Worm (Caenorhabditis elegans) whole organism, mixed stage, embryonic: ENCODE results near the gene dot-1.4.

Experiments
- M03D4.4 ChIP-seq: sonication (generic microtip); optimal IDR thresholded peaks from 2 replicates; lab custom pipeline; 2017; ENCODE audit warnings: mild to moderate bottlenecking, missing genetic modification characterization, missing compliant biosample characterization
- bed-3 ChIP-seq: fragments of 200-800 bp; sonication (Bioruptor generic); optimal IDR thresholded peaks from 3 replicates; lab custom pipeline; 2018; ENCODE audit warnings: mild to moderate bottlenecking, missing genetic modification characterization, moderate library complexity, missing compliant biosample characterization
- blmp-1 ChIP-seq: fragments of 150-350 bp; optimal IDR thresholded peaks from 2 replicates; lab custom pipeline; 2014; ENCODE audit warnings: missing biosample characterization, missing genetic modification characterization
- ceh-39 ChIP-seq: fragments of 150-350 bp; optimal IDR thresholded peaks from 2 replicates; lab custom pipeline; 2014; ENCODE audit warnings: missing biosample characterization, missing genetic modification characterization
- ceh-83 ChIP-seq: fragments of 200-800 bp; sonication (Bioruptor generic); optimal IDR thresholded peaks from 2 replicates; lab custom pipeline; 2018; ENCODE audit warnings: mild to moderate bottlenecking, missing genetic modification characterization, missing compliant biosample characterization
- drap-1 ChIP-seq: fragments of 200-800 bp; sonication (Bioruptor generic); optimal IDR thresholded peaks from 3 replicates; lab custom pipeline; 2018; ENCODE audit warnings: mild to moderate bottlenecking, missing genetic modification characterization, missing compliant biosample characterization
- elt-1 ChIP-seq: sonication (generic microtip); optimal IDR thresholded peaks from 2 replicates; lab custom pipeline; 2017; ENCODE audit warnings: missing genetic modification characterization, mild to moderate bottlenecking, missing compliant biosample characterization, antibody characterized with exemption, moderate library complexity, borderline replicate concordance; ENCODE audit not compliant: insufficient read depth
- flh-1 ChIP-seq: fragments of 200-800 bp; sonication (Bioruptor generic); optimal IDR thresholded peaks from 2 replicates; lab custom pipeline; 2018; ENCODE audit warnings: mild to moderate bottlenecking, missing genetic modification characterization, moderate library complexity, missing compliant biosample characterization
- ham-2 ChIP-seq: fragments of 200-800 bp; sonication (Bioruptor generic); optimal IDR thresholded peaks from 2 replicates; lab custom pipeline; 2018; ENCODE audit warnings: mild to moderate bottlenecking, missing genetic modification characterization, missing compliant biosample characterization
- hlh-1 ChIP-seq: fragments of 150-350 bp; optimal IDR thresholded peaks from 2 replicates; lab custom pipeline; 2014; ENCODE audit warnings: missing biosample characterization, missing genetic modification reagents, missing genetic modification characterization
- lin-32 ChIP-seq: fragments of 200-800 bp; sonication (Bioruptor generic); optimal IDR thresholded peaks from 2 replicates; lab custom pipeline; 2018; ENCODE audit warnings: mild to moderate bottlenecking, missing genetic modification characterization, missing compliant biosample characterization
- lsy-2 ChIP-seq: fragments of 150-350 bp; optimal IDR thresholded peaks from 2 replicates; lab custom pipeline; 2014; ENCODE audit warnings: missing biosample characterization, missing genetic modification characterization
- mab-5 ChIP-seq: fragments of 150-350 bp; optimal IDR thresholded peaks from 2 replicates; lab custom pipeline; 2014; ENCODE audit warnings: missing biosample characterization, missing genetic modification characterization
- mep-1 ChIP-seq: fragments of 150-350 bp; optimal IDR thresholded peaks from 2 replicates; lab custom pipeline; 2017; ENCODE audit warnings: missing biosample characterization, missing genetic modification reagents, missing genetic modification characterization, inconsistent platforms
- mls-2 ChIP-seq: sonication (generic microtip); optimal IDR thresholded peaks from 2 replicates; lab custom pipeline; 2016; ENCODE audit warnings: mild to moderate bottlenecking, missing genetic modification characterization, moderate library complexity, missing compliant biosample characterization
- nhr-12 ChIP-seq: fragments of 150-350 bp; optimal IDR thresholded peaks from 2 replicates; lab custom pipeline; 2014; ENCODE audit warnings: missing biosample characterization, missing genetic modification characterization
- nhr-2 ChIP-seq: fragments of 150-350 bp; optimal IDR thresholded peaks from 2 replicates; lab custom pipeline; 2014; ENCODE audit warnings: missing biosample characterization, missing genetic modification characterization
- nhr-28 ChIP-seq: fragments of 150-350 bp; optimal IDR thresholded peaks from 2 replicates; lab custom pipeline; 2014; ENCODE audit warnings: missing biosample characterization, missing genetic modification characterization
- nhr-76 ChIP-seq: sonication (generic microtip); optimal IDR thresholded peaks from 2 replicates; lab custom pipeline; 2017; ENCODE audit warnings: missing biosample characterization, missing genetic modification characterization
- pha-4 ChIP-seq: fragments of 150-350 bp; optimal IDR thresholded peaks from 2 replicates; lab custom pipeline; 2018; ENCODE audit warnings: missing biosample characterization, missing genetic modification reagents, missing genetic modification characterization
- sem-2 ChIP-seq: fragments of 200-800 bp; sonication (Bioruptor generic); optimal IDR thresholded peaks from 2 replicates; lab custom pipeline; 2018; ENCODE audit warnings: mild to moderate bottlenecking, missing genetic modification characterization, missing compliant biosample characterization
- sptf-1 ChIP-seq: sonication (generic microtip); optimal IDR thresholded peaks from 2 replicates; lab custom pipeline; 2017; ENCODE audit warnings: mild to moderate bottlenecking, missing genetic modification characterization, moderate library complexity, missing compliant biosample characterization
- tbx-8 ChIP-seq: fragments of 200-800 bp; sonication (Bioruptor generic); optimal IDR thresholded peaks from 2 replicates; lab custom pipeline; 2018; ENCODE audit warnings: mild to moderate bottlenecking, missing genetic modification characterization, moderate library complexity, missing compliant biosample characterization
- unc-120 ChIP-seq: sonication (generic microtip); optimal IDR thresholded peaks from 2 replicates; lab custom pipeline; 2017; ENCODE audit warnings: missing genetic modification characterization, missing compliant biosample characterization; ENCODE audit not compliant: poor library complexity, severe bottlenecking
- unc-39 ChIP-seq: fragments of 150-350 bp; optimal IDR thresholded peaks from 2 replicates; lab custom pipeline; 2014; ENCODE audit warnings: missing biosample characterization, missing genetic modification characterization
- zip-8 ChIP-seq: fragments of 150-350 bp; optimal IDR thresholded peaks from 2 replicates; lab custom pipeline; 2014; ENCODE audit warnings: missing biosample characterization, missing genetic modification characterization
- ztf-11 ChIP-seq: fragments of 150-350 bp; optimal IDR thresholded peaks from 2 replicates; lab custom pipeline; 2014; ENCODE audit warnings: missing biosample characterization, missing genetic modification characterization

The dot-1.4 gene

ce11 chrX:11896708-11897107 lies 34.8 kb downstream of the dot-1.4 start:
- TF ChIP-seq nhr-28 (tag; lab: Kevin White, UChicago) (no peak), mep-1 (tag; lab: Kevin White, UChicago) (no peak), unc-120 (tag; lab: Kevin White, UChicago) (no peak), sem-2 (no peak), tbx-8 (GFP tag; lab: Kevin White, UChicago) (no peak), ceh-83 (GFP tag; lab: Kevin White, UChicago) (no peak), unc-39 (no peak), ham-2 (no peak), drap-1 (GFP tag; lab: Kevin White, UChicago) (no peak), flh-1 (GFP tag; lab: Kevin White, UChicago) (no peak), sptf-1 (tag; lab: Kevin White, UChicago) (no peak)

ce11 chrX:11892328-11892727 lies 39.1 kb downstream of the dot-1.4 start, which contains the start of gene Y62H9A.8:
Y62H9A.8 (minus strand) TSS chrX:11892428.
- TF ChIP-seq pha-4 (tag; lab: Kevin White, UChicago) (no peak), nhr-12 (tag; lab: Kevin White, UChicago) (no peak), bed-3 (GFP tag; lab: Kevin White, UChicago) (no peak), mab-5 (tag; lab: Kevin White, UChicago) (no peak), hlh-1 (tag; lab: Kevin White, UChicago) (no peak), ztf-11 (tag; lab: Kevin White, UChicago) (no peak), nhr-2 (tag; lab: Kevin White, UChicago) (no peak), tbx-8 (GFP tag; lab: Kevin White, UChicago) (no peak), lin-32 (GFP tag; lab: Kevin White, UChicago) (no peak), drap-1 (GFP tag; lab: Kevin White, UChicago) (no peak), sem-2 (no peak)

DNA sequence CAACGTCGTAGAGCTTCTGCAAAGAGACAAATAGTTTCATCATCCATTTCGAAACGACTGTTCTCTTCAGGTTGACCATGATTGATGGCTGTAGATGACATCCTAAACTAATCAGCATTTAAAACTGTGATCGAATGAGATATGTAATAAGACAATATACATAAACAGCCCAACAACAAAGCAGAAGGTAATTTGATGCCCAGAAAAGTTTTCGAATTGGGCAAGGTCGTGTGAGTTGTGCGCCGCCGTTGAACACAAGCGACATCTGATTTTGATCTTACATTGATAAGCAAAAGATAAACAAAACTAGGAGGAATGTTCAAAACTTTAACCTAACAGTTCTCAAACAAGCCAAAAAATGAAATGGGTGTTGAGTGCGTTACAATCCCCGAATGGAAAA lies 45.9 kb downstream of the dot-1.4 start, which contains the start of gene Y62H9A.7:
Gene Y62H9A.7 (minus strand): TSS at position 101 of the 400 bp plus-strand sequence.
- TF ChIP-seq nhr-12 (tag; lab: Kevin White, UChicago), result no peak
- no peak for TF ChIP-seq drap-1 (GFP tag; lab: Kevin White, UChicago)

- TF ChIP-seq nhr-28 (tag; lab: Kevin White, UChicago) (no peak), pha-4 (tag; lab: Kevin White, UChicago) (no peak), elt-1 (no peak), ceh-39 (no peak), ham-2 (no peak), mep-1 (tag; lab: Kevin White, UChicago) (no peak), flh-1 (GFP tag; lab: Kevin White, UChicago) (no peak), blmp-1 (tag; lab: Kevin White, UChicago) (no peak), lsy-2 (tag; lab: Kevin White, UChicago) (no peak), mls-2 (tag; lab: Kevin White, UChicago) (no peak), M03D4.4 (tag; lab: Kevin White, UChicago) (no peak), unc-120 (tag; lab: Kevin White, UChicago) (no peak), sem-2 (no peak), nhr-76 (no peak), mab-5 (tag; lab: Kevin White, UChicago) (no peak)
- TF ChIP-seq, all 35 proteins: peak for 0
These were observed 48.7 kb downstream of the dot-1.4 start, which contains the start of the genes Y62H9A.5 and ule-5 for ce11 chrX:11882800-11883199. Y62H9A.5 (minus strand) TSS chrX:11882900. ule-5 (plus strand) TSS chrX:11883127.

DNA sequence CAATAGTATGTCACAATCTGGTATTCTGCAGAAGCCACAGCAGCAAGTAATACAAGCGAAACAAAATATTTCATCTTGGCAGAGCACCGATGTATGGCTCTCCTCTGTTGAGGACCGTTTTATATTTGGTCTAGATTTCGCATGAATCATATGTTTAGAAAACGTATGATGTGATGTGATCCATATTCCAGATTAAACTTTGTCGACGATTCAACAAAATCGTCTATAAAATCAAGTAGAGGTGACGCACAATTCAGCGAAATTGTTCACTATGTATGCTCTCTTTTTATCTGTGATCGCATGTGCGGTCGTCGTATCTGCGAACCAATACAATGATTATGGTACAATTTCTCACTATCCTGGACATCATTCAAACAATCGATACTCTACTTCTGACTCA lies 51.6 kb downstream of the dot-1.4 start, which contains the start of the genes Y62H9A.3 and Y62H9A.4:
Gene Y62H9A.3 (minus strand): TSS at position 101 of the 400 bp plus-strand sequence.
Gene Y62H9A.4 (plus strand): TSS at position 256 of the 400 bp plus-strand sequence.
- TF ChIP-seq zip-8 (tag; lab: Kevin White, UChicago) (no peak), drap-1 (GFP tag; lab: Kevin White, UChicago) (no peak), blmp-1 (tag; lab: Kevin White, UChicago) (no peak)
